Worm (Caenorhabditis elegans) whole organism, L1 larva: ENCODE data around the gene trmt-10A.

Experiments
- C04F5.9 ChIP-seq: sonication (generic microtip); optimal IDR thresholded peaks from 2 replicates; lab custom pipeline; 2016; ENCODE audit warnings: missing genetic modification characterization, missing compliant biosample characterization
- C16A3.4 ChIP-seq: fragments of 150-350 bp; optimal IDR thresholded peaks from 2 replicates; lab custom pipeline; 2014; ENCODE audit warnings: missing biosample characterization, missing genetic modification characterization
- F16B12.6 ChIP-seq: fragments of 150-350 bp; optimal IDR thresholded peaks from 2 replicates; lab custom pipeline; 2014; ENCODE audit warnings: missing biosample characterization, missing genetic modification characterization
- aha-1 ChIP-seq: fragments of 150-350 bp; optimal IDR thresholded peaks from 2 replicates; lab custom pipeline; 2014; ENCODE audit warnings: missing biosample characterization, missing genetic modification characterization
- blmp-1 ChIP-seq: fragments of 150-350 bp; optimal IDR thresholded peaks from 2 replicates; lab custom pipeline; 2014; ENCODE audit warnings: missing biosample characterization, missing genetic modification characterization
- ceh-63 ChIP-seq: fragments of 200-800 bp; sonication (Bioruptor generic); optimal IDR thresholded peaks from 2 replicates; lab custom pipeline; 2018; ENCODE audit warnings: mild to moderate bottlenecking, missing genetic modification characterization, missing compliant biosample characterization
- ceh-8 ChIP-seq: fragments of 200-800 bp; sonication (Bioruptor generic); optimal IDR thresholded peaks from 2 replicates; lab custom pipeline; 2018; ENCODE audit warnings: mild to moderate bottlenecking, missing genetic modification characterization, moderate library complexity, missing compliant biosample characterization
- ceh-82 ChIP-seq, 3 experiments: fragments of 150-350 bp in 1 of 3; sonication (generic microtip) in 2 of 3; optimal IDR thresholded peaks; 2 replicates each; lab custom pipeline; 2014 to 2017; ENCODE audit warnings: missing biosample characterization in 3 of 3, missing genetic modification characterization in 3 of 3
- efl-3 ChIP-seq: fragments of 200-800 bp; sonication (Bioruptor generic); optimal IDR thresholded peaks from 2 replicates; lab custom pipeline; 2018; ENCODE audit warnings: mild to moderate bottlenecking, missing genetic modification characterization, missing compliant biosample characterization
- egl-13 ChIP-seq: sonication (generic microtip); optimal IDR thresholded peaks from 2 replicates; lab custom pipeline; 2016; ENCODE audit warnings: missing genotype, missing genetic modification reagents, missing genetic modification characterization, missing compliant biosample characterization
- egl-27 ChIP-seq, 2 experiments: fragments of 150-350 bp in 1 of 2; sonication (generic microtip); optimal IDR thresholded peaks; 3 replicates each; lab custom pipeline; 2017 to 2018; ENCODE audit warnings: missing biosample characterization in 2 of 2, missing genetic modification characterization in 2 of 2, missing genetic modification reagents in 2 of 2
- elt-3 ChIP-seq, 6 experiments: fragments of 150-350 bp in 1 of 6; sonication (generic microtip); optimal IDR thresholded peaks; 2 replicates each; lab custom pipeline; 2017 to 2018; ENCODE audit warnings: missing biosample characterization in 6 of 6, missing genetic modification characterization in 6 of 6, inconsistent platforms in 1 of 6
- ets-5 ChIP-seq: fragments of 200-800 bp; sonication (Bioruptor generic); IDR thresholded peaks from 2 replicates; pipeline ENCODE4 v1.3.6; 2022; ENCODE audit warnings: missing genetic modification characterization, missing compliant biosample characterization
- fkh-8 ChIP-seq: sonication (generic microtip); optimal IDR thresholded peaks from 2 replicates; lab custom pipeline; 2016; ENCODE audit warnings: mild to moderate bottlenecking, missing genetic modification characterization, missing compliant biosample characterization
- hlh-17 ChIP-seq: fragments of 200-800 bp; sonication (Bioruptor generic); optimal IDR thresholded peaks from 2 replicates; lab custom pipeline; 2018; ENCODE audit warnings: missing genetic modification characterization, mild to moderate bottlenecking, missing compliant biosample characterization, moderate library complexity, borderline replicate concordance
- jun-1 ChIP-seq: fragments of 150-350 bp; optimal IDR thresholded peaks from 2 replicates; lab custom pipeline; 2014; ENCODE audit warnings: missing biosample characterization, missing genetic modification reagents, missing genetic modification characterization
- lin-13 ChIP-seq: fragments of 150-350 bp; optimal IDR thresholded peaks from 2 replicates; lab custom pipeline; 2014; ENCODE audit warnings: missing biosample characterization, missing genetic modification reagents, missing genetic modification characterization
- lin-14 ChIP-seq: fragments of 200-800 bp; sonication (Bioruptor generic); optimal IDR thresholded peaks from 2 replicates; lab custom pipeline; 2018; ENCODE audit warnings: mild to moderate bottlenecking, missing genetic modification characterization, moderate library complexity, missing compliant biosample characterization
- lin-35 ChIP-seq, 2 experiments: fragments of 150-350 bp; optimal IDR thresholded peaks; 2 replicates each; lab custom pipeline; 2014; ENCODE audit warnings: missing biosample characterization in 2 of 2, missing genetic modification characterization in 2 of 2, missing genetic modification reagents in 2 of 2
- lin-39 ChIP-seq: fragments of 150-350 bp; optimal IDR thresholded peaks from 2 replicates; lab custom pipeline; 2014; ENCODE audit warnings: missing biosample characterization, missing genetic modification reagents, missing genetic modification characterization
- lsy-2 ChIP-seq, 2 experiments: fragments of 150-350 bp; optimal IDR thresholded peaks; 2 replicates each; lab custom pipeline; 2014; ENCODE audit warnings: missing biosample characterization in 2 of 2, missing genetic modification characterization in 2 of 2
- mab-9 ChIP-seq: fragments of 200-800 bp; sonication (Bioruptor generic); IDR thresholded peaks from 2 replicates; pipeline ENCODE4 v1.3.6; 2022; ENCODE audit warnings: missing genetic modification reagents, missing genetic modification characterization, missing compliant biosample characterization
- mdl-1 ChIP-seq, 2 experiments: fragments of 150-350 bp; optimal IDR thresholded peaks; 2 replicates each; lab custom pipeline; 2014 to 2017; ENCODE audit warnings: missing biosample characterization in 2 of 2, missing genetic modification characterization in 2 of 2, inconsistent platforms in 1 of 2
- mep-1 ChIP-seq: fragments of 150-350 bp; optimal IDR thresholded peaks from 2 replicates; lab custom pipeline; 2014; ENCODE audit warnings: missing biosample characterization, missing genetic modification characterization
- nhr-11 ChIP-seq: fragments of 150-350 bp; optimal IDR thresholded peaks from 2 replicates; lab custom pipeline; 2014; ENCODE audit warnings: missing biosample characterization, missing genetic modification characterization
- nhr-12 ChIP-seq: sonication (generic microtip); optimal IDR thresholded peaks from 2 replicates; lab custom pipeline; 2017; ENCODE audit warnings: missing biosample characterization, missing genetic modification characterization
- nhr-237 ChIP-seq: fragments of 150-350 bp; optimal IDR thresholded peaks from 2 replicates; lab custom pipeline; 2014; ENCODE audit warnings: missing biosample characterization, missing genetic modification characterization
- nhr-47 ChIP-seq: sonication (generic microtip); optimal IDR thresholded peaks from 2 replicates; lab custom pipeline; 2016; ENCODE audit warnings: mild to moderate bottlenecking, missing genetic modification characterization, moderate library complexity, missing compliant biosample characterization
- nhr-85 ChIP-seq: sonication (generic microtip); peaks from one replicate; lab custom pipeline; 2016; ENCODE audit warnings: missing genetic modification characterization, inconsistent platforms, missing compliant biosample characterization
- nhr-90 ChIP-seq: sonication (generic microtip); optimal IDR thresholded peaks from 2 replicates; lab custom pipeline; 2016; ENCODE audit warnings: mild to moderate bottlenecking, missing genetic modification characterization, missing compliant biosample characterization; ENCODE audit not compliant: poor library complexity
- pag-3 ChIP-seq: sonication (generic microtip); optimal IDR thresholded peaks from 2 replicates; lab custom pipeline; 2017; ENCODE audit warnings: missing genetic modification characterization, mild to moderate bottlenecking, missing compliant biosample characterization, antibody characterized with exemption, borderline replicate concordance; ENCODE audit not compliant: insufficient read depth
- rnt-1 ChIP-seq: sonication (generic microtip); optimal IDR thresholded peaks from 2 replicates; lab custom pipeline; 2016; ENCODE audit warnings: mild to moderate bottlenecking, missing genetic modification characterization, moderate library complexity, missing compliant biosample characterization
- snpc-4 ChIP-seq: fragments of 150-350 bp; optimal IDR thresholded peaks from 2 replicates; lab custom pipeline; 2014; ENCODE audit warnings: missing biosample characterization, missing genetic modification characterization
- sox-4 ChIP-seq: sonication (generic microtip); optimal IDR thresholded peaks from 2 replicates; lab custom pipeline; 2016; ENCODE audit warnings: missing genetic modification characterization, missing compliant biosample characterization
- sup-37 ChIP-seq: fragments of 200-800 bp; sonication (Bioruptor generic); optimal IDR thresholded peaks from 2 replicates; lab custom pipeline; 2018; ENCODE audit warnings: mild to moderate bottlenecking, missing genetic modification characterization, missing compliant biosample characterization
- tbx-2 ChIP-seq: sonication (generic microtip); optimal IDR thresholded peaks from 2 replicates; lab custom pipeline; 2016; ENCODE audit warnings: missing genetic modification characterization, missing compliant biosample characterization
- unc-86 ChIP-seq: sonication (generic microtip); optimal IDR thresholded peaks from 2 replicates; lab custom pipeline; 2016; ENCODE audit warnings: missing genetic modification characterization, missing compliant biosample characterization
- ztf-4 ChIP-seq: fragments of 150-350 bp; optimal IDR thresholded peaks from 2 replicates; lab custom pipeline; 2014; ENCODE audit warnings: missing biosample characterization, missing genetic modification characterization

The trmt-10A gene

DNA sequence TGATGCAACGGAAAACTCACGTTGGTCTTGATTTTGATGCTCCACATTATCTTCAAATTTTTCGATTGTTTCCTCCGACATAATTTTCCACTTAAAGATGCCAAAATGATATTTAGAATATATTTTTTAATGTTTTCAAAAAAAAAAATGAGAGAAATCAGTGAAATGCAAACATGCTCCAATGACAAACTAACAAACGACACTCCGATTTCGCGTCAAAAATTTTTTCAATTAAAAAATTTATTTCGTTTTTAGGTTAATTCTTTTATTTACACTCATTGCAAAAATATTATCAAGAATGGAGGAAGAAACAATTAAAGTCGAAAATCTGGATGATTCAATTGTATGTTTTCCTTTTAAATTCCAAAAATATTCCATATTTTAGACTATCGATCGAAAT is at the start of gene trmt-10A, which contains the start of gene F25H8.2 (continued):
- TF ChIP-seq jun-1 (tag; lab: Kevin White, UChicago): no peak
- no peak for TF ChIP-seq sup-37 (GFP tag; lab: Kevin White, UChicago)
- TF ChIP-seq tbx-2 (tag; lab: Kevin White, UChicago): no peak
- TF ChIP-seq C16A3.4: peak; percentile 67
- TF ChIP-seq F16B12.6 (tag; lab: Kevin White, UChicago): peak; percentile 3
- TF ChIP-seq ztf-4 (tag; lab: Kevin White, UChicago): no peak
- TF ChIP-seq snpc-4: no peak
- no peak for TF ChIP-seq lin-39 (tag; lab: Kevin White, UChicago)
- TF ChIP-seq nhr-47: peak; percentile 30
- no peak for TF ChIP-seq unc-86 (tag; lab: Kevin White, UChicago)
- TF ChIP-seq aha-1 (tag; lab: Kevin White, UChicago): no peak
- TF ChIP-seq ceh-82 (tag; optimal IDR thresholded peaks at IDR 0.05; lab: Kevin White, UChicago): no peak
- no peak for TF ChIP-seq lin-13 (GFP tag; lab: Kevin White, UChicago)
- no peak for TF ChIP-seq fkh-8
- peak; percentile 34 to 83 for TF ChIP-seq lsy-2 (tag; optimal IDR thresholded peaks at IDR 0.05; lab: Kevin White, UChicago)
- no peak for TF ChIP-seq mab-9 (GFP tag; lab: Robert Waterston, UW)
- TF ChIP-seq nhr-90 (tag; lab: Kevin White, UChicago): no peak
- TF ChIP-seq mdl-1 (tag; optimal IDR thresholded peaks at IDR 0.05; lab: Kevin White, UChicago): no peak
- TF ChIP-seq mep-1 (tag; lab: Kevin White, UChicago): peak; percentile 77
- no peak for TF ChIP-seq ets-5
- no peak for TF ChIP-seq nhr-237 (tag; lab: Kevin White, UChicago)
- no peak for TF ChIP-seq egl-13 (tag; lab: Kevin White, UChicago)
- peak in 1 of 6 experiments; percentile 50 for TF ChIP-seq elt-3 (tag; optimal IDR thresholded peaks at IDR 0.05; lab: Kevin White, UChicago)
- TF ChIP-seq ceh-8 (GFP tag; lab: Kevin White, UChicago): no peak
- no peak for TF ChIP-seq hlh-17 (GFP tag; lab: Kevin White, UChicago)

DNA sequence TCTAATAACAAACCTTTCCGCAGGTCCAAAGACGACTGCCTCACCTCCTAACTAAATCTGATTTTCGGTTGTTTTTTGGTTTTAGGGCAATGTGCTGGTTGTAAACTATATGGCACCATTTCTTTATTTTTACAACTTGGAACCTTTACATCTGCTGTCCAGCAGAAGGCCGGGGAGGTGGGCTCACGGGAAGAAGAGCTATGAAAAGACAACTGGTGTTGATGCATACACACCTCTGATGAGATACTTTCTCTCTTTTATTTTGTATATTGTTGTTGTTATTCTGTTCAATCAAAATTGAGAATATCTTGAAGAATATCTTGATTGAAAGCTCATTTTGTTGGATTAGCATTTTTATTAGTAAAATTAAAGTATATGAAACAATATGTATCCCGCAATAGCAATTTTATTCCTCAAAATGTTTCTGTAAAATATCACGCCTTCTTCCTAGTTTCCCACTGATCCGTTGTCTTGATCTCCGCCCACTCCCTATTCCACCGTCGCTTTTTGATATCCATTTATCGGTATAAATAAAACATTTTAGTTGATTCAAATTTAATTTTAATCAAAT is 45.7 kb upstream of the trmt-10A start, which contains the start of gene dhp-2:
dhp-2 (plus strand) TSS at position 521 of the 571 bp plus-strand sequence.
- TF ChIP-seq nhr-12 (tag; lab: Kevin White, UChicago) (no peak), nhr-11 (no peak), lin-14 (GFP tag; lab: Kevin White, UChicago) (peak; percentile 35), pag-3 (no peak), sox-4 (tag; lab: Kevin White, UChicago) (no peak), C04F5.9 (no peak), egl-27 (tag; optimal IDR thresholded peaks at IDR 0.05; lab: Kevin White, UChicago) (no peak), nhr-85 (no peak), efl-3 (GFP tag; lab: Kevin White, UChicago) (no peak), unc-86 (tag; lab: Kevin White, UChicago) (no peak), rnt-1 (peak; percentile 13), aha-1 (tag; lab: Kevin White, UChicago) (no peak), blmp-1 (tag; lab: Kevin White, UChicago) (no peak)
- TF ChIP-seq, all 84 proteins: peak for 2

DNA sequence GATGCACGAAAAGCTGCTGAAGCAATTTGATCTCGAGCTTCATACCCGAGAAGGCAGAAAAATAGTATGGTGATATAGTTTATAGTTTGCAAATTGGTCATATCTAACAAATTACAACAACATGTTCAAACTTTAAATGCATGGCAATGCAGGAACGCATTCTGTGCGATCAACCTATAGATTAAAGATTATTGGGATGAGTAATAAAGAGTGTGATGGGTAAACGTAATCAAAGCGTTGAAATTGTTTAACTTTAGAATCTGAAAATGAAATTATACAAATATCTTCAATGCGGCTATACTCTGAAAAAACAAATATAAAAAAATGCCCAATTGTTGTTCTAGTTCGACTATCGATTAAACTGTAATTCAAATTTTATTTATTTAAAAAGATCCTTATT is 44.3 kb upstream of the trmt-10A start, which contains the start of gene C47E12.14:
C47E12.14 (minus strand) TSS at position 101 of the 400 bp plus-strand sequence.
- TF ChIP-seq ceh-63 (GFP tag; lab: Kevin White, UChicago): no peak
- no peak for TF ChIP-seq ets-5
- no peak for TF ChIP-seq lin-35 (GFP tag; optimal IDR thresholded peaks at IDR 0.05; lab: Kevin White, UChicago)
